Worm (Caenorhabditis elegans) whole organism, mixed stage, embryonic: ENCODE results near the gene best-5.

Experiments used
- blmp-1 ChIP-seq: fragments of 150-350 bp; optimal IDR thresholded peaks from 2 replicates; lab custom pipeline; 2014; ENCODE audit warnings: missing biosample characterization, missing genetic modification characterization
- elt-1 ChIP-seq: sonication (generic microtip); optimal IDR thresholded peaks from 2 replicates; lab custom pipeline; 2017; ENCODE audit warnings: missing genetic modification characterization, mild to moderate bottlenecking, missing compliant biosample characterization, antibody characterized with exemption, moderate library complexity, borderline replicate concordance; ENCODE audit not compliant: insufficient read depth
- elt-3 ChIP-seq: fragments of 150-350 bp; optimal IDR thresholded peaks from 2 replicates; lab custom pipeline; 2014; ENCODE audit warnings: missing biosample characterization, missing genetic modification characterization
- nhr-12 ChIP-seq: fragments of 150-350 bp; optimal IDR thresholded peaks from 2 replicates; lab custom pipeline; 2014; ENCODE audit warnings: missing biosample characterization, missing genetic modification characterization
- unc-39 ChIP-seq: fragments of 150-350 bp; optimal IDR thresholded peaks from 2 replicates; lab custom pipeline; 2014; ENCODE audit warnings: missing biosample characterization, missing genetic modification characterization

ce11 chrIII:9699576-9699975, 9.5 kb upstream of the best-5 start, which contains the start of gene tlk-1:
- TF ChIP-seq blmp-1 (no peak), unc-39 (tag; lab: Kevin White, UChicago) (no peak), elt-3 (tag; lab: Kevin White, UChicago) (no peak), elt-1 (no peak), nhr-12 (tag; lab: Kevin White, UChicago) (no peak)
